Worm (Caenorhabditis elegans) whole organism, early embryonic: Measurements from ENCODE around the gene Y9C9A.5.

Source experiments
- B0310.2 ChIP-seq: sonication (generic microtip); optimal IDR thresholded peaks from 2 replicates; lab custom pipeline; 2016; ENCODE audit warnings: mild to moderate bottlenecking, missing genetic modification characterization, missing compliant biosample characterization
- F13C5.2 ChIP-seq: sonication (generic microtip); optimal IDR thresholded peaks from 2 replicates; lab custom pipeline; 2017; ENCODE audit warnings: mild to moderate bottlenecking, missing genetic modification characterization, inconsistent platforms, missing compliant biosample characterization
- aly-1 ChIP-seq: sonication (generic microtip); optimal IDR thresholded peaks from 2 replicates; lab custom pipeline; 2016; ENCODE audit warnings: missing genetic modification characterization, missing compliant biosample characterization
- ama-1 ChIP-seq: fragments of 150-350 bp; optimal IDR thresholded peaks from 2 replicates; lab custom pipeline; 2014
- ceh-13 ChIP-seq: fragments of 200-800 bp; sonication (Bioruptor generic); optimal IDR thresholded peaks from 2 replicates; lab custom pipeline; 2018; ENCODE audit warnings: mild to moderate bottlenecking, missing genetic modification characterization, missing compliant biosample characterization
- ceh-36 ChIP-seq: sonication (generic microtip); optimal IDR thresholded peaks from 2 replicates; lab custom pipeline; 2016; ENCODE audit warnings: missing genetic modification characterization, inconsistent platforms, missing compliant biosample characterization
- ets-7 ChIP-seq: sonication (generic microtip); optimal IDR thresholded peaks from 2 replicates; lab custom pipeline; 2016; ENCODE audit warnings: missing genotype, missing genetic modification characterization, missing compliant biosample characterization
- flt-1 ChIP-seq: fragments of 200-800 bp; sonication (Bioruptor generic); IDR thresholded peaks from 2 replicates; pipeline ENCODE4 v1.3.6; 2022; ENCODE audit warnings: missing genetic modification characterization, missing compliant biosample characterization
- hmbx-1 ChIP-seq: sonication (generic microtip); optimal IDR thresholded peaks from 2 replicates; lab custom pipeline; 2016; ENCODE audit warnings: mild to moderate bottlenecking, missing genetic modification characterization, missing compliant biosample characterization
- hmg-4 ChIP-seq: fragments of 200-800 bp; sonication (Bioruptor generic); optimal IDR thresholded peaks from 2 replicates; lab custom pipeline; 2018; ENCODE audit warnings: mild to moderate bottlenecking, missing genetic modification characterization, missing compliant biosample characterization
- hnd-1 ChIP-seq: sonication (generic microtip); optimal IDR thresholded peaks from 2 replicates; lab custom pipeline; 2016; ENCODE audit warnings: missing genetic modification characterization, missing compliant biosample characterization
- pes-1 ChIP-seq: fragments of 200-800 bp; sonication (Bioruptor generic); IDR thresholded peaks from 2 replicates; pipeline ENCODE4 v1.3.6; 2022; ENCODE audit warnings: missing genetic modification reagents, missing genetic modification characterization, missing compliant biosample characterization
- scrt-1 ChIP-seq: fragments of 200-800 bp; sonication (Bioruptor generic); IDR thresholded peaks from 2 replicates; pipeline ENCODE4 v1.3.6; 2022; ENCODE audit warnings: missing genetic modification characterization, missing compliant biosample characterization
- sea-1 ChIP-seq: fragments of 200-800 bp; sonication (Bioruptor generic); conservative IDR thresholded peaks from 2 replicates; pipeline ENCODE4 v1.3.6; 2022; ENCODE audit warnings: missing genetic modification characterization, missing compliant biosample characterization
- tbx-11 ChIP-seq: fragments of 200-800 bp; sonication (Bioruptor generic); IDR thresholded peaks from 2 replicates; pipeline ENCODE4 v1.3.6; 2022; ENCODE audit warnings: missing genetic modification characterization, missing compliant biosample characterization
- tbx-37 ChIP-seq: fragments of 200-800 bp; sonication (Bioruptor generic); conservative IDR thresholded peaks from 2 replicates; pipeline ENCODE4 v1.3.6; 2022; ENCODE audit warnings: missing genetic modification reagents, missing genetic modification characterization, missing compliant biosample characterization
- tra-4 ChIP-seq: sonication (generic microtip); optimal IDR thresholded peaks from 2 replicates; lab custom pipeline; 2017; ENCODE audit warnings: missing genetic modification characterization, missing compliant biosample characterization

Y9C9A.5 gene

DNA sequence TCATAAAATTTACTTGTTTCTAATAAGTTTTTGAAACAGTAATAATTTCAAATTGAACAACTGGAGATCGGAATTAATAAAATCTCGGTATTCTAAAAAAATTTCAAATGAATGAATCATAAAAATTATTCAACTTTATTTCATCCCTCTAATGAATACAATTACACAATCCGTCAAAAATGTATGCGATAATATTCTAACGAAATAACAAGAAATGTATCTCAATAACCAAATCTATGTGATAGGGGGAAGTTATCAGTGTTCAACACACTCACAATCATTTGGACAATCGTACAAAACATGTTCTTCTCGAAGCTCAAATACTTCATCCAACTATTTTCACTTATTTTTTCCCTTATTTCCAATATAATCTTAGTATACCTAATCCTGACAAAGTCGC is at the start of gene Y9C9A.5:
TSS of gene Y9C9A.5 (plus strand) at position 301 of the 400 bp plus-strand sequence.
- TF ChIP-seq hnd-1 (tag; lab: Kevin White, UChicago) = no peak
- TF ChIP-seq ets-7 = no peak
- TF ChIP-seq B0310.2 (tag; lab: Kevin White, UChicago) = no peak
- TF ChIP-seq tra-4 (tag; lab: Kevin White, UChicago) = no peak
- no peak for TF ChIP-seq ceh-13 (GFP tag; lab: Kevin White, UChicago)
- no peak for TF ChIP-seq tbx-37 (GFP tag; lab: Robert Waterston, UW)

DNA sequence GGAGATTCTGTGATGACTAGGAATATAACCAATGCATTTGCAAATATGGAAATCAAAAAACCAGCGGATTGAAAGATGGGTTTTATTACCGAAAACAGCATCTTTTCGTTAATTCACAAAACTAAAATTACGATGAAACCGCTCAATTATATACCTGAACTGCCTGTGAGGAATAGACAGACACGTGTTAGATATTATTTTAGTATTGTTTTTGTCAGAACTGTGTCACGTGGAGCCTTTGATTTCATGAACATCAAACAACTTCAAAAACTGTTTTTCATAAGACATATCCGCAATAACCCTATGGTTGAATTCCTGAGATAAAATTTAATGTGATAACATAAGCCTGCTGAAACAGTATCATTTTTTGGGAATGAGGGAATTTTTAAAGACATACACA is 37.8 kb upstream of the Y9C9A.5 start, which contains the start of gene str-161:
TSS of gene str-161 (minus strand) at position 101 of the 400 bp plus-strand sequence.
- TF ChIP-seq hnd-1 (tag; lab: Kevin White, UChicago) (no peak), ceh-13 (GFP tag; lab: Kevin White, UChicago) (no peak), tbx-11 (no peak), ceh-36 (no peak), aly-1 (tag; lab: Kevin White, UChicago) (no peak), flt-1 (GFP tag; lab: Robert Waterston, UW) (no peak), sea-1 (no peak), tra-4 (tag; lab: Kevin White, UChicago) (no peak), ets-7 (no peak), hmbx-1 (no peak)

DNA sequence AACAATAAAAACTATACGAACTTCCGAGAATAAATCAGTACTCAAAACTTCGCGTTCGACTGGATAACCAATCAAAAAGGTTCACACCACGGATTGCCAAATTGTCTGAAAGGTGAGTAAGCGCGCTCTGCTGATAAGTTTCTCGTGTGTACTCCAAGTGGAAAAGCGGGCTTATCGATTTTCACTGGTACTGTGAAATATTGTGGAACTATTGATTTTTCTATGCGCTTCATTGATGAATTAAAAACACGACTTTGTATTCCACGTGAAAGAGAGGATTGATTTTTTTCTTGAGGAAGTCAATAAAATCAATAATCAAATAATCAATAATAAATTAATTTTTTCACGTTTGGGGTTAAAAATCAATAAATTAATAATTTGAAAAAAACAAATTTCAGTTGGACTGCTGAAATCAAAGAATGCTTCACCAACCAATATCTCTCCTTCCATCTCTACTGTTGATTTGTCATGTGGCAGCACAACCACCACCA is 36.1 kb upstream of the Y9C9A.5 start, which contains the start of gene T08B6.4:
TSS of gene T08B6.4 (plus strand) at position 51 of the 491 bp plus-strand sequence.
- TF ChIP-seq F13C5.2 (tag; lab: Kevin White, UChicago) = no peak
- no peak for TF ChIP-seq flt-1 (GFP tag; lab: Robert Waterston, UW)
- TF ChIP-seq ets-7 = no peak
- no peak for TF ChIP-seq hnd-1 (tag; lab: Kevin White, UChicago)
- no peak for TF ChIP-seq tbx-37 (GFP tag; lab: Robert Waterston, UW)
- no peak for TF ChIP-seq tra-4 (tag; lab: Kevin White, UChicago)
- no peak for TF ChIP-seq scrt-1 (GFP tag; lab: Robert Waterston, UW)
- no peak for TF ChIP-seq ceh-13 (GFP tag; lab: Kevin White, UChicago)

DNA sequence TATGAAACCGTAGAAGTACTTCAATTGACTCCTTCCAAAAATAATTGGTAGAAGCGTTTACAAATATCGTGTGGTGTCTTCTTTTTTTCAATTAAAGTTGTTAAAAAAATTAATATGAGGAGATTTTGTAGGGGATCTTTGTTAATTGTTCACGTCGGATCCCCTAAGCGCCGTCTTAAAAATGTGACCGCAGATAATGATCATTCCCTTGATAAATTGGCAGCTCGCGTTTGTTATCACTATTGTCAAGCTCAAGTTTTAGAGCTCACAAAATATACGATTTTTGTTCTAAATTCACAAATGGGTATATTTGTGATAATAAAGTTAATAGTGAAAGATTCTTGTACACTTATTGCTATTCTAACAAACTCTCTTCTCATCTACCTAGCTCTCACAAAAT is 32.7 kb upstream of the Y9C9A.5 start, which contains the start of gene str-159:
TSS of gene str-159 (plus strand) at position 301 of the 400 bp plus-strand sequence.
- TF ChIP-seq tbx-37 (GFP tag; lab: Robert Waterston, UW) = no peak
- TF ChIP-seq ets-7 = no peak
- no peak for TF ChIP-seq scrt-1 (GFP tag; lab: Robert Waterston, UW)
- TF ChIP-seq hmg-4 (GFP tag; lab: Kevin White, UChicago) = no peak
- no peak for TF ChIP-seq tra-4 (tag; lab: Kevin White, UChicago)
- TF ChIP-seq F13C5.2 (tag; lab: Kevin White, UChicago) = no peak
- no peak for TF ChIP-seq hmbx-1

DNA sequence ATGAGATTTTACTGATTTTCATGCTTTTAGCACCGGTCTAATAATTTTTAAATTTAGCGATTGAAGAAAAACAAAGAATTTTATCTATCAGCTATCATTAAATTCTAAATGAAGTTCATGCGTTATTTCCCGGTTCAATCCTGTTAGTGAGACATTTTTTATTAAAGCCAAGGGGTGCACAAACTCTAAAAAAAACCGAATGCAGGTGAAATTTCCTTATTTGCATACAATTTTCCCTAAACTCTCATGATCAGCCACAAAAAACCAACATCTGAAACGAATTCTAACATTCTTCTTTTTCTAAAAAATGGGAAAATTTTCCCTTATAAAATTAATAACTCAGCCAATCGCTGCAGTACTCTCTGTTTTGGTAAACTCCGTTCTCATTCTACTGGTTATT is 28.7 kb upstream of the Y9C9A.5 start, which contains the start of gene str-156:
TSS of gene str-156 (plus strand) at position 301 of the 400 bp plus-strand sequence.
- TF ChIP-seq hmg-4 (GFP tag; lab: Kevin White, UChicago) = no peak
- TF ChIP-seq F13C5.2 (tag; lab: Kevin White, UChicago) = no peak
- no peak for TF ChIP-seq pes-1 (GFP tag; lab: Robert Waterston, UW)
- TF ChIP-seq tra-4 (tag; lab: Kevin White, UChicago) = no peak
- TF ChIP-seq ama-1 = no peak
- no peak for TF ChIP-seq hnd-1 (tag; lab: Kevin White, UChicago)
- no peak for TF ChIP-seq flt-1 (GFP tag; lab: Robert Waterston, UW)
- no peak for TF ChIP-seq B0310.2 (tag; lab: Kevin White, UChicago)
- TF ChIP-seq ceh-13 (GFP tag; lab: Kevin White, UChicago) = no peak
- no peak for TF ChIP-seq scrt-1 (GFP tag; lab: Robert Waterston, UW)
- no peak for TF ChIP-seq hmbx-1
- no peak for TF ChIP-seq tbx-11
- TF ChIP-seq ceh-36 = no peak
- TF ChIP-seq tbx-37 (GFP tag; lab: Robert Waterston, UW) = no peak
- TF ChIP-seq ets-7 = no peak

DNA sequence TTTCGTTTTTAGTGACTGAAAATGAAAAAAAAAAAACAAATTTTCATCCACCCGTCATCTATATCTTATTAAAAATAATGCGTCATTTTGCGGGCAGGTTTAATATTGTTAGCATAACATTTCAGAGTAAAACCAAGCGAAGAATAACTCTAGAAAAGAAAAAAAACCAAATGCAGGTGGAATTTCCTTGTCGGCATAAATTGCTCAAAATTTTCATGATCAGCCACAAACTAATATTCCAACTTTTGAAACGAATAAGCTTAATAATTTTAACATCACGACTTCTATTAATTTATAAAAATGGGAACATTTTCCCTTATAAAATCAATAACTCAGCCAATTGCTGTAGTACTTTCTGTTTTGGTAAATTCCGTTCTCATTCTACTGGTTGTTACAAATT is 26.1 kb upstream of the Y9C9A.5 start, which contains the start of gene str-155:
TSS of gene str-155 (plus strand) at position 301 of the 400 bp plus-strand sequence.
- TF ChIP-seq hmbx-1 (no peak), ceh-13 (GFP tag; lab: Kevin White, UChicago) (no peak), ceh-36 (no peak), tra-4 (tag; lab: Kevin White, UChicago) (no peak), aly-1 (tag; lab: Kevin White, UChicago) (no peak), B0310.2 (tag; lab: Kevin White, UChicago) (no peak)

DNA sequence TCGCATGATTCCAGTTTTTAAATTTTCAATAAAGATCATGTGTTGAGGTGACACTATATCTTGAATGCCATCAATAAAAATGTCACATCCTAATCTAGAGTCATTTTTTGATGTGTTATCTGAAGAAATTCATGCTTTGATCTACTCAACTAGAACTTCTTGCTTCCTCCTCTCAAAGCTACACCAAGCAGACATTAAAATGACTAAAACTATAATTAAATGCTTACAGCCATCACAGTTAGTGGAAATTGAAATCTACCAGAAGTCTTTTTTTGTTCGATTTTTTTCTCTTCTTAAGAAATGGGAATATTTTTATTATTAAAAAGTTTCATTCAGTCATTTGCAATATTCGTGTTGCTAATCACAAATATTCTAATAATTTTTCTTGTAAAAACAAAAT is 24.0 kb upstream of the Y9C9A.5 start, which contains the start of gene str-158:
TSS of gene str-158 (plus strand) at position 301 of the 400 bp plus-strand sequence.
- TF ChIP-seq ceh-13 (GFP tag; lab: Kevin White, UChicago) = no peak
- TF ChIP-seq flt-1 (GFP tag; lab: Robert Waterston, UW) = no peak

DNA sequence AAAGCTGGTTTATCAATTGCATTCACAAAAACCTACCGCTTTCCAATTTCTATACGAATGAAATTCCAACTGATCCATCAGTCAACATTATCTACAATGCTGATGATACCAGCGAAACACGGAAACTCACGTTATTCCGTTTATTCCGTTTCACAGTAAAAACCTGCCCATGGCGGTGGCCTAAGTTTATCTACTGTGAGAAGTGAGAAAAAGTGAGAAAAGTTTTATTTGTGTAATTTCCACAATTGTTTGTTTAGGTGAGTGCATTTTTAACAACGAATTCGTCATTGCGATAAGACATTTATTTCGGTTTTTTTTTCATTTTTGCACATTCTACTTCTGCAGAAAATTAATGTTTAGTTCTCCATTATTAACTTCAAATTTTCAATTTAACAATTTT is 11.7 kb upstream of the Y9C9A.5 start, which contains the start of gene Y9C9A.8:
TSS of gene Y9C9A.8 (plus strand) at position 301 of the 400 bp plus-strand sequence.
- TF ChIP-seq hmg-4 (GFP tag; lab: Kevin White, UChicago) (no peak), F13C5.2 (tag; lab: Kevin White, UChicago) (no peak)
